Fruit fly (Drosophila melanogaster) whole organism, prepupa: ENCODE results near the gene mRpL39.
A peak's percentile ranks its signal among the peaks of the same experiment; 100 is the strongest.

Experiments used
- Blimp-1 ChIP-seq: fragments of 200-800 bp; sonication (Bioruptor generic); optimal IDR thresholded peaks from 3 replicates; lab custom pipeline; 2017; ENCODE audit warnings: missing biosample characterization, missing genetic modification characterization, mild to moderate bottlenecking, moderate library complexity, missing genetic modification reagents
- CG10631 ChIP-seq: fragments of 200-800 bp; sonication (Bioruptor generic); optimal IDR thresholded peaks from 2 replicates; lab custom pipeline; 2016; ENCODE audit warnings: missing biosample characterization, missing genetic modification characterization
- CG11294 ChIP-seq: fragments of 200-800 bp; sonication (Bioruptor generic); IDR thresholded peaks from 2 replicates; pipeline ENCODE4 v1.3.6; 2022; ENCODE audit warnings: missing biosample characterization, missing genetic modification characterization
- CG11762 ChIP-seq: fragments of 200-800 bp; sonication (Bioruptor generic); optimal IDR thresholded peaks from 3 replicates; lab custom pipeline; 2016; ENCODE audit warnings: missing biosample characterization, missing genetic modification characterization; ENCODE audit not compliant: insufficient read depth
- CG11902 ChIP-seq: fragments of 200-800 bp; sonication (Bioruptor generic); optimal IDR thresholded peaks from 3 replicates; lab custom pipeline; 2016; ENCODE audit warnings: missing biosample characterization, missing genetic modification characterization
- CG15336 ChIP-seq: fragments of 200-800 bp; sonication (Bioruptor generic); IDR thresholded peaks from 2 replicates; pipeline ENCODE4 v1.3.6; 2022; ENCODE audit warnings: missing biosample characterization, missing genetic modification characterization
- CG1621 ChIP-seq: fragments of 200-800 bp; sonication (Bioruptor generic); optimal IDR thresholded peaks from 3 replicates; lab custom pipeline; 2018; ENCODE audit warnings: missing biosample characterization, mild to moderate bottlenecking, missing genetic modification characterization
- CG16779 ChIP-seq: fragments of 200-800 bp; sonication (Bioruptor generic); optimal IDR thresholded peaks from 3 replicates; lab custom pipeline; 2017; ENCODE audit warnings: missing biosample characterization, mild to moderate bottlenecking, missing genetic modification characterization
- CG31627 ChIP-seq: fragments of 200-800 bp; sonication (Bioruptor generic); optimal IDR thresholded peaks from 3 replicates; lab custom pipeline; 2016; ENCODE audit warnings: missing biosample characterization, missing genetic modification characterization
- CG3919 ChIP-seq: fragments of 200-800 bp; sonication (Bioruptor generic); optimal IDR thresholded peaks from 3 replicates; lab custom pipeline; 2016; ENCODE audit warnings: missing biosample characterization, missing genetic modification characterization
- CG4318 ChIP-seq: fragments of 200-800 bp; sonication (Bioruptor generic); optimal IDR thresholded peaks from 3 replicates; lab custom pipeline; 2017; ENCODE audit warnings: missing biosample characterization, mild to moderate bottlenecking, missing genetic modification characterization
- CG6163 ChIP-seq: fragments of 200-800 bp; sonication (Bioruptor generic); IDR thresholded peaks from 3 replicates; pipeline ENCODE4 v1.3.6; 2022; ENCODE audit warnings: missing biosample characterization, missing genetic modification characterization
- CG6276 ChIP-seq: fragments of 200-800 bp; sonication (Bioruptor generic); optimal IDR thresholded peaks from 2 replicates; lab custom pipeline; 2017; ENCODE audit warnings: missing biosample characterization, mild to moderate bottlenecking, missing genetic modification characterization
- CG6792 ChIP-seq: fragments of 200-800 bp; sonication (Bioruptor generic); optimal IDR thresholded peaks from 3 replicates; lab custom pipeline; 2016; ENCODE audit warnings: missing biosample characterization, missing genetic modification characterization
- CG6808 ChIP-seq: fragments of 200-800 bp; sonication (Bioruptor generic); optimal IDR thresholded peaks from 3 replicates; lab custom pipeline; 2017; ENCODE audit warnings: missing biosample characterization, missing genetic modification characterization, mild to moderate bottlenecking, moderate library complexity, missing genetic modification reagents
- CG7368 ChIP-seq: fragments of 200-800 bp; sonication (Bioruptor generic); optimal IDR thresholded peaks from 3 replicates; lab custom pipeline; 2016; ENCODE audit warnings: missing biosample characterization, missing genetic modification characterization
- CG8119 ChIP-seq: fragments of 200-800 bp; sonication (Bioruptor generic); IDR thresholded peaks from 3 replicates; pipeline ENCODE4 v1.3.6; 2022; ENCODE audit warnings: missing biosample characterization, missing genetic modification characterization
- Eip75B ChIP-seq: fragments of 200-800 bp; sonication (Bioruptor generic); optimal IDR thresholded peaks from 3 replicates; lab custom pipeline; 2016; ENCODE audit warnings: missing biosample characterization, missing genetic modification characterization
- Eip78C ChIP-seq: fragments of 200-800 bp; sonication (Bioruptor generic); peaks from one replicate; lab custom pipeline; 2016; ENCODE audit warnings: missing biosample characterization, missing genetic modification characterization
- Eip93F ChIP-seq: fragments of 200-800 bp; sonication (Bioruptor generic); optimal IDR thresholded peaks from 2 replicates; lab custom pipeline; 2016; ENCODE audit warnings: missing biosample characterization, mild to moderate bottlenecking, missing genetic modification characterization
- Ets21C ChIP-seq: fragments of 200-800 bp; sonication (Bioruptor generic); optimal IDR thresholded peaks from 3 replicates; lab custom pipeline; 2016; ENCODE audit warnings: missing biosample characterization, missing genetic modification characterization
- Gug ChIP-seq: fragments of 200-800 bp; sonication (Bioruptor generic); IDR thresholded peaks from 2 replicates; pipeline ENCODE4 v1.3.6; 2022; ENCODE audit warnings: missing biosample characterization, missing genetic modification characterization
- Hr38 ChIP-seq: sonication (Bioruptor generic); optimal IDR thresholded peaks from 2 replicates; lab custom pipeline; 2016; ENCODE audit warnings: missing biosample characterization, missing genetic modification characterization
- Hr39 ChIP-seq: fragments of 200-800 bp; sonication (Bioruptor generic); optimal IDR thresholded peaks from 2 replicates; lab custom pipeline; 2016; ENCODE audit warnings: missing biosample characterization, missing genetic modification characterization
- Lpt ChIP-seq: fragments of 200-800 bp; sonication (Bioruptor generic); optimal IDR thresholded peaks from 3 replicates; lab custom pipeline; 2016; ENCODE audit warnings: missing biosample characterization, missing genetic modification characterization
- Met ChIP-seq: fragments of 200-800 bp; sonication (Bioruptor generic); optimal IDR thresholded peaks from 3 replicates; lab custom pipeline; 2016; ENCODE audit warnings: missing biosample characterization, missing genetic modification characterization
- OdsH ChIP-seq: fragments of 200-800 bp; sonication (Bioruptor generic); optimal IDR thresholded peaks from 3 replicates; lab custom pipeline; 2016; ENCODE audit warnings: missing biosample characterization, missing genetic modification characterization
- Smox ChIP-seq: fragments of 200-800 bp; sonication (Bioruptor generic); optimal IDR thresholded peaks from 3 replicates; lab custom pipeline; 2016; ENCODE audit warnings: missing biosample characterization, missing genetic modification characterization
- Sox102F ChIP-seq: fragments of 200-800 bp; sonication (Bioruptor generic); optimal IDR thresholded peaks from 2 replicates; lab custom pipeline; 2016; ENCODE audit warnings: missing biosample characterization, mild to moderate bottlenecking, missing genetic modification characterization
- Sox15 ChIP-seq: fragments of 200-800 bp; sonication (Bioruptor generic); optimal IDR thresholded peaks from 3 replicates; lab custom pipeline; 2016; ENCODE audit warnings: missing biosample characterization, missing genetic modification characterization
- achi ChIP-seq: fragments of 200-800 bp; sonication (Bioruptor generic); optimal IDR thresholded peaks from 3 replicates; lab custom pipeline; 2016; ENCODE audit warnings: missing biosample characterization, missing genetic modification characterization
- acj6 ChIP-seq: fragments of 200-800 bp; sonication (Bioruptor generic); optimal IDR thresholded peaks from 3 replicates; lab custom pipeline; 2016; ENCODE audit warnings: missing biosample characterization, missing genetic modification characterization
- cyc ChIP-seq: fragments of 200-800 bp; sonication (Bioruptor generic); optimal IDR thresholded peaks from 3 replicates; lab custom pipeline; 2016; ENCODE audit warnings: missing biosample characterization, missing genetic modification characterization
- dac ChIP-seq: fragments of 200-800 bp; sonication (Bioruptor generic); optimal IDR thresholded peaks from 2 replicates; lab custom pipeline; 2017; ENCODE audit warnings: missing biosample characterization, mild to moderate bottlenecking, missing genetic modification characterization
- dsx ChIP-seq: fragments of 200-800 bp; optimal IDR thresholded peaks from 3 replicates; lab custom pipeline; 2019; ENCODE audit warnings: missing biosample characterization, mild to moderate bottlenecking, missing genetic modification characterization, moderate library complexity; ENCODE audit not compliant: poor library complexity, severe bottlenecking
- esn ChIP-seq: fragments of 200-800 bp; sonication (Bioruptor generic); optimal IDR thresholded peaks from 2 replicates; lab custom pipeline; 2016; ENCODE audit warnings: missing biosample characterization, mild to moderate bottlenecking, missing genetic modification characterization, moderate library complexity
- fd85E ChIP-seq: fragments of 200-800 bp; sonication (Bioruptor generic); optimal IDR thresholded peaks from 3 replicates; lab custom pipeline; 2016; ENCODE audit warnings: missing biosample characterization, missing genetic modification characterization
- fkh ChIP-seq: fragments of 200-800 bp; sonication (Bioruptor generic); optimal IDR thresholded peaks from 3 replicates; lab custom pipeline; 2017; ENCODE audit warnings: missing biosample characterization, mild to moderate bottlenecking, missing genetic modification characterization, moderate library complexity
- lz ChIP-seq: fragments of 200-800 bp; sonication (Bioruptor generic); optimal IDR thresholded peaks from 3 replicates; lab custom pipeline; 2016; ENCODE audit warnings: missing biosample characterization, missing genetic modification characterization
- spab ChIP-seq: fragments of 200-800 bp; sonication (Bioruptor generic); optimal IDR thresholded peaks from 2 replicates; lab custom pipeline; 2017; ENCODE audit warnings: missing biosample characterization, mild to moderate bottlenecking, missing genetic modification characterization, missing genetic modification reagents
- ss ChIP-seq, 2 experiments: fragments of 200-800 bp; sonication (Bioruptor generic); optimal IDR thresholded peaks; 2 replicates in 1 of 2; 3 replicates in 1 of 2; lab custom pipeline; 2017 to 2018; ENCODE audit warnings: mild to moderate bottlenecking in 2 of 2, missing biosample characterization in 2 of 2, missing genetic modification characterization in 2 of 2, moderate library complexity in 1 of 2
- svp ChIP-seq: fragments of 200-800 bp; sonication (Bioruptor generic); peaks from one replicate; lab custom pipeline; 2016; ENCODE audit warnings: missing biosample characterization, missing genetic modification characterization
- topi ChIP-seq: fragments of 200-800 bp; sonication (Bioruptor generic); optimal IDR thresholded peaks from 3 replicates; lab custom pipeline; 2016; ENCODE audit warnings: missing biosample characterization, missing genetic modification characterization
- vri ChIP-seq: fragments of 200-800 bp; sonication (Bioruptor generic); optimal IDR thresholded peaks from 3 replicates; lab custom pipeline; 2016; ENCODE audit warnings: missing biosample characterization, mild to moderate bottlenecking, missing genetic modification characterization

Gene mRpL39

dm6 chr3L:14973251-14973625 lies 26.2 kb downstream of the mRpL39 start:
- TF ChIP-seq Blimp-1 (GFP tag; lab: Kevin White, UChicago) (peak; percentile 77), ss (GFP tag; optimal IDR thresholded peaks at IDR 0.05; lab: Kevin White, UChicago) (peak in 1 of 2 experiments; percentile 4), CG31627 (no peak), CG3919 (GFP tag; lab: Kevin White, UChicago) (peak; percentile 11), Eip78C (GFP tag; lab: Kevin White, UChicago) (peak; percentile 65), dsx (peak; percentile 3), CG1621 (tag; lab: Kevin White, UChicago) (peak; percentile 39), CG10631 (GFP tag; lab: Kevin White, UChicago) (peak; percentile 0), Smox (GFP tag; lab: Kevin White, UChicago) (no peak), Eip93F (GFP tag; lab: Kevin White, UChicago) (peak; percentile 47), Lpt (GFP tag; lab: Kevin White, UChicago) (no peak), CG6163 (GFP tag; lab: Robert Waterston, UW) (peak; percentile 48; the same call in 1 of the 3 replicates), Sox102F (GFP tag; lab: Kevin White, UChicago) (peak; percentile 10), CG11902 (GFP tag; lab: Kevin White, UChicago) (no peak), svp (GFP tag; lab: Kevin White, UChicago) (peak; percentile 45)

- TF ChIP-seq acj6 (GFP tag; lab: Kevin White, UChicago) (no peak), CG16779 (tag; lab: Kevin White, UChicago) (no peak), svp (GFP tag; lab: Kevin White, UChicago) (peak; percentile 42), dac (GFP tag; lab: Kevin White, UChicago) (no peak), CG6163 (GFP tag; lab: Robert Waterston, UW) (0 out of 3 replicates have a peak, but pooled peaks have one; percentile 6), cyc (GFP tag; lab: Kevin White, UChicago) (no peak), achi (GFP tag; lab: Kevin White, UChicago) (no peak), CG8119 (no peak)
Observed at dm6 chr3L:14972625-14973250, 26.7 kb downstream of the mRpL39 start, which contains the start of gene Brd. Brd (plus strand) TSS chr3L:14972667.

- TF ChIP-seq CG4318 (GFP tag; lab: Kevin White, UChicago) (no peak), Eip78C (GFP tag; lab: Kevin White, UChicago) (no peak), fd85E (GFP tag; lab: Kevin White, UChicago) (no peak), topi (GFP tag; lab: Kevin White, UChicago) (peak; percentile 11), Eip93F (GFP tag; lab: Kevin White, UChicago) (no peak), vri (GFP tag; lab: Kevin White, UChicago) (peak; percentile 3), Met (GFP tag; lab: Kevin White, UChicago) (peak; percentile 37), lz (GFP tag; lab: Kevin White, UChicago) (no peak), OdsH (GFP tag; lab: Kevin White, UChicago) (peak; percentile 0), CG7368 (GFP tag; lab: Kevin White, UChicago) (no peak), fkh (GFP tag; lab: Kevin White, UChicago) (peak; percentile 16), ss (GFP tag; optimal IDR thresholded peaks at IDR 0.05; lab: Kevin White, UChicago) (no peak), CG11294 (GFP tag; lab: Robert Waterston, UW) (no peak), CG6808 (GFP tag; lab: Kevin White, UChicago) (no peak), Sox15 (GFP tag; lab: Kevin White, UChicago) (no peak), CG6276 (GFP tag; lab: Kevin White, UChicago) (no peak), Lpt (GFP tag; lab: Kevin White, UChicago) (no peak), spab (GFP tag; lab: Kevin White, UChicago) (no peak), Hr38 (GFP tag; lab: Kevin White, UChicago) (no peak), Eip75B (GFP tag; lab: Kevin White, UChicago) (no peak), esn (peak; percentile 42), CG6792 (GFP tag; lab: Kevin White, UChicago) (no peak), cyc (GFP tag; lab: Kevin White, UChicago) (no peak), svp (GFP tag; lab: Kevin White, UChicago) (peak; percentile 74), Hr39 (peak; percentile 46), Sox102F (GFP tag; lab: Kevin White, UChicago) (peak; percentile 40), Gug (GFP tag; lab: Robert Waterston, UW) (no peak), CG31627 (peak; percentile 51), CG11762 (GFP tag; lab: Kevin White, UChicago) (no peak), dac (GFP tag; lab: Kevin White, UChicago) (no peak), CG15336 (no peak), Blimp-1 (GFP tag; lab: Kevin White, UChicago) (no peak), acj6 (GFP tag; lab: Kevin White, UChicago) (no peak), Ets21C (no peak), Smox (GFP tag; lab: Kevin White, UChicago) (peak; percentile 11)
Observed at dm6 chr3L:14971893-14972624, 27.4 kb downstream of the mRpL39 start.
